Worm (Caenorhabditis elegans) whole organism, young adult: Measurements from ENCODE around the gene K10C2.8.

Source experiments
- B0035.1 ChIP-seq: sonication (generic microtip); optimal IDR thresholded peaks from 2 replicates; lab custom pipeline; 2016; ENCODE audit warnings: missing genetic modification characterization, mild to moderate bottlenecking, missing compliant biosample characterization, missing genotype, missing genetic modification reagents
- B0261.1 ChIP-seq: sonication (generic microtip); optimal IDR thresholded peaks from 2 replicates; lab custom pipeline; 2016; ENCODE audit warnings: mild to moderate bottlenecking, missing genetic modification characterization, moderate library complexity, missing compliant biosample characterization
- B0336.3 ChIP-seq: fragments of 200-800 bp; sonication (Bioruptor generic); IDR thresholded peaks from 2 replicates; pipeline ENCODE4 v1.3.6; 2022; ENCODE audit warnings: missing genetic modification characterization, missing compliant biosample characterization
- F33H1.4 ChIP-seq: fragments of 200-800 bp; sonication (Bioruptor generic); IDR thresholded peaks from 2 replicates; pipeline ENCODE4 v1.3.6; 2022; ENCODE audit warnings: missing genetic modification reagents, missing genetic modification characterization, missing compliant biosample characterization
- F37B4.10 ChIP-seq: fragments of 200-800 bp; sonication (Bioruptor generic); IDR thresholded peaks from 2 replicates; pipeline ENCODE4 v1.3.6; 2022; ENCODE audit warnings: missing genetic modification characterization, missing compliant biosample characterization
- F49E8.2 ChIP-seq: sonication (generic microtip); optimal IDR thresholded peaks from 3 replicates; lab custom pipeline; 2017; ENCODE audit warnings: missing genetic modification characterization, mild to moderate bottlenecking, missing compliant biosample characterization, antibody characterized with exemption, moderate library complexity; ENCODE audit not compliant: insufficient read depth
- F52B5.7 ChIP-seq: sonication (generic microtip); optimal IDR thresholded peaks from 2 replicates; lab custom pipeline; 2016; ENCODE audit warnings: mild to moderate bottlenecking, missing genetic modification characterization, missing compliant biosample characterization
- K11D2.4 ChIP-seq: fragments of 200-800 bp; sonication (Bioruptor generic); IDR thresholded peaks from 2 replicates; pipeline ENCODE4 v1.3.6; 2022; ENCODE audit warnings: missing genetic modification reagents, missing genetic modification characterization, missing compliant biosample characterization
- Y56A3A.18 ChIP-seq: fragments of 200-800 bp; sonication (Bioruptor generic); IDR thresholded peaks from 2 replicates; pipeline ENCODE4 v1.3.6; 2022; ENCODE audit warnings: missing genetic modification reagents, missing genetic modification characterization, missing compliant biosample characterization
- Y67H2A.10 ChIP-seq: fragments of 200-800 bp; sonication (Bioruptor generic); conservative IDR thresholded peaks from 2 replicates; pipeline ENCODE4 v1.3.6; 2022; ENCODE audit warnings: missing genetic modification reagents, missing genetic modification characterization, missing compliant biosample characterization
- Y79H2A.3 ChIP-seq: fragments of 200-800 bp; sonication (Bioruptor generic); conservative IDR thresholded peaks from 2 replicates; pipeline ENCODE4 v1.3.6; 2022; ENCODE audit warnings: missing genetic modification reagents, missing genetic modification characterization, missing compliant biosample characterization
- akir-1 ChIP-seq: fragments of 200-800 bp; sonication (Bioruptor generic); optimal IDR thresholded peaks from 2 replicates; lab custom pipeline; 2018; ENCODE audit warnings: mild to moderate bottlenecking, missing genetic modification characterization, moderate library complexity, missing compliant biosample characterization
- aptf-2 ChIP-seq: fragments of 200-800 bp; sonication (Bioruptor generic); conservative IDR thresholded peaks from 2 replicates; pipeline ENCODE4 v1.3.6; 2022; ENCODE audit warnings: missing genetic modification reagents, missing genetic modification characterization, missing compliant biosample characterization
- aptf-3 ChIP-seq: fragments of 200-800 bp; sonication (Bioruptor generic); IDR thresholded peaks from 2 replicates; pipeline ENCODE4 v1.3.6; 2022; ENCODE audit warnings: missing genetic modification characterization, missing compliant biosample characterization
- attf-6 ChIP-seq: fragments of 200-800 bp; sonication (Bioruptor generic); IDR thresholded peaks from 2 replicates; pipeline ENCODE4 v1.3.6; 2022; ENCODE audit warnings: missing genetic modification reagents, missing genetic modification characterization, missing compliant biosample characterization
- bed-2 ChIP-seq: fragments of 200-800 bp; sonication (Bioruptor generic); IDR thresholded peaks from 2 replicates; pipeline ENCODE4 v1.3.6; 2022; ENCODE audit warnings: missing genetic modification reagents, missing genetic modification characterization, missing compliant biosample characterization
- ccch-3 ChIP-seq: fragments of 200-800 bp; sonication (Bioruptor generic); optimal IDR thresholded peaks from 2 replicates; lab custom pipeline; 2018; ENCODE audit warnings: mild to moderate bottlenecking, missing genetic modification characterization, missing compliant biosample characterization
- cebp-1 ChIP-seq, 2 experiments: fragments of 200-800 bp in 1 of 2; sonication (Bioruptor generic) in 1 of 2; sonication (generic microtip) in 1 of 2; IDR thresholded peaks in 1 of 2; optimal IDR thresholded peaks in 1 of 2; 2 replicates each; pipeline versions ENCODE4 v1.3.6 to Lab custom; 2017 to 2022; ENCODE audit warnings: missing compliant biosample characterization in 2 of 2, missing genetic modification characterization in 2 of 2, mild to moderate bottlenecking in 1 of 2, missing genetic modification reagents in 1 of 2, moderate library complexity in 1 of 2
- ceh-91 ChIP-seq: fragments of 200-800 bp; sonication (Bioruptor generic); IDR thresholded peaks from 2 replicates; pipeline ENCODE4 v1.3.6; 2022; ENCODE audit warnings: missing genetic modification reagents, missing genetic modification characterization, missing compliant biosample characterization
- dox-1 ChIP-seq: fragments of 200-800 bp; sonication (Bioruptor generic); IDR thresholded peaks from 2 replicates; pipeline ENCODE4 v1.3.6; 2022; ENCODE audit warnings: missing genetic modification reagents, missing genetic modification characterization, missing compliant biosample characterization
- dpl-1 ChIP-seq: fragments of 150-350 bp; optimal IDR thresholded peaks from 2 replicates; lab custom pipeline; 2014; ENCODE audit warnings: missing biosample characterization, missing genetic modification reagents, missing genetic modification characterization
- him-1 ChIP-seq: sonication (generic microtip); optimal IDR thresholded peaks from 2 replicates; lab custom pipeline; 2016; ENCODE audit warnings: missing genotype, missing genetic modification reagents, missing genetic modification characterization, missing compliant biosample characterization
- hlh-26 ChIP-seq: fragments of 200-800 bp; sonication (Bioruptor generic); conservative IDR thresholded peaks from 2 replicates; pipeline ENCODE4 v1.3.6; 2022; ENCODE audit warnings: missing genetic modification reagents, missing genetic modification characterization, missing compliant biosample characterization
- hmg-20 ChIP-seq: fragments of 200-800 bp; sonication (Bioruptor generic); IDR thresholded peaks from 2 replicates; pipeline ENCODE4 v1.3.6; 2022; ENCODE audit warnings: missing genetic modification reagents, missing genetic modification characterization, missing compliant biosample characterization
- lag-1 ChIP-seq: fragments of 200-800 bp; sonication (Bioruptor generic); IDR thresholded peaks from 2 replicates; pipeline ENCODE4 v1.3.6; 2022; ENCODE audit warnings: missing genetic modification reagents, missing genetic modification characterization, missing compliant biosample characterization
- lir-1 ChIP-seq: fragments of 200-800 bp; sonication (Bioruptor generic); conservative IDR thresholded peaks from 2 replicates; pipeline ENCODE4 v1.3.6; 2022; ENCODE audit warnings: missing genetic modification reagents, missing genetic modification characterization, missing compliant biosample characterization
- mxl-1 ChIP-seq: sonication (generic microtip); optimal IDR thresholded peaks from 2 replicates; lab custom pipeline; 2016; ENCODE audit warnings: missing genetic modification characterization, missing compliant biosample characterization
- nfya-1 ChIP-seq: sonication (generic microtip); optimal IDR thresholded peaks from 2 replicates; lab custom pipeline; 2017; ENCODE audit warnings: antibody characterized with exemption, missing compliant biosample characterization, missing genetic modification characterization, borderline replicate concordance; ENCODE audit not compliant: insufficient read depth
- nhr-27 ChIP-seq: fragments of 200-800 bp; sonication (Bioruptor generic); optimal IDR thresholded peaks from 2 replicates; lab custom pipeline; 2018; ENCODE audit warnings: mild to moderate bottlenecking, missing genetic modification characterization, moderate library complexity, missing compliant biosample characterization
- rcor-1 ChIP-seq: fragments of 200-800 bp; sonication (Bioruptor generic); IDR thresholded peaks from 2 replicates; pipeline ENCODE4 v1.3.6; 2022; ENCODE audit warnings: missing genetic modification reagents, missing genetic modification characterization, missing compliant biosample characterization
- snpc-1.1 ChIP-seq: sonication (generic microtip); optimal IDR thresholded peaks from 2 replicates; lab custom pipeline; 2017; ENCODE audit warnings: missing genetic modification characterization, mild to moderate bottlenecking, missing compliant biosample characterization, antibody characterized with exemption, moderate library complexity, missing genotype, missing genetic modification reagents; ENCODE audit not compliant: insufficient read depth
- snpc-1.3 ChIP-seq: sonication (generic microtip); optimal IDR thresholded peaks from 2 replicates; lab custom pipeline; 2017; ENCODE audit warnings: missing genetic modification characterization, mild to moderate bottlenecking, missing compliant biosample characterization, antibody characterized with exemption, moderate library complexity, missing genotype, missing genetic modification reagents; ENCODE audit not compliant: insufficient read depth
- somi-1 ChIP-seq: fragments of 200-800 bp; sonication (Bioruptor generic); optimal IDR thresholded peaks from 2 replicates; lab custom pipeline; 2018; ENCODE audit warnings: mild to moderate bottlenecking, missing genetic modification characterization, missing compliant biosample characterization
- sptf-2 ChIP-seq: fragments of 200-800 bp; sonication (Bioruptor generic); optimal IDR thresholded peaks from 2 replicates; lab custom pipeline; 2018; ENCODE audit warnings: mild to moderate bottlenecking, missing genetic modification characterization, missing compliant biosample characterization
- tlf-1 ChIP-seq: fragments of 200-800 bp; sonication (Bioruptor generic); optimal IDR thresholded peaks from 2 replicates; lab custom pipeline; 2018; ENCODE audit warnings: mild to moderate bottlenecking, missing genetic modification characterization, missing compliant biosample characterization
- zfh-2 ChIP-seq: fragments of 200-800 bp; sonication (Bioruptor generic); conservative IDR thresholded peaks from 2 replicates; pipeline ENCODE4 v1.3.6; 2022; ENCODE audit warnings: missing genetic modification reagents, missing genetic modification characterization, missing compliant biosample characterization
- ztf-3 ChIP-seq: fragments of 200-800 bp; sonication (Bioruptor generic); optimal IDR thresholded peaks from 2 replicates; lab custom pipeline; 2018; ENCODE audit warnings: mild to moderate bottlenecking, missing genetic modification characterization, missing compliant biosample characterization

The K10C2.8 gene

ce11 chrX:6413583-6413982 is 23.9 kb downstream of the K10C2.8 start:
- TF ChIP-seq nfya-1 (tag; lab: Kevin White, UChicago) (no peak), Y67H2A.10 (GFP tag; lab: Robert Waterston, UW) (no peak), B0035.1 (tag; lab: Kevin White, UChicago) (no peak), him-1 (no peak), hmg-20 (GFP tag; lab: Robert Waterston, UW) (no peak), Y56A3A.18 (no peak), aptf-2 (GFP tag; lab: Robert Waterston, UW) (no peak), ceh-91 (GFP tag; lab: Robert Waterston, UW) (no peak), attf-6 (GFP tag; lab: Robert Waterston, UW) (no peak), mxl-1 (tag; lab: Kevin White, UChicago) (no peak)

DNA sequence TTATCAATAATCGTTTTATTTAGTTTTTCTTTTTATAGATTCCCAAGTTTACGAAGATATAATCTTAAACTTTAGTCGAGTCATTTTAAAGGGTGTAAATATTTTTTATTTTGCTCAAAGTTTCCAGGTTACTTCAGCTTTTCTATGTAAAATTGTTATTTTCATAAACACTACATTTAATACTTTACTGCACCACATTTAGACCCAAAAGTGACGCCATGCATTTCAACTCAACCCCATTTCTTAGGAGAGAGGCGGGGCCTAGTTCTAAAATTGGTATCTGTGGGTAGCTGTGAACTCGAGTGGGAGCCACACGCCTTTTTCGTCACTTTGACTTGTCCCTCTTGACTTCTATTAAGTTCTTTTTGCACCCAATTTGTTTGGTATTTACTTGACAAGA is 24.9 kb downstream of the K10C2.8 start, which contains the start of gene T22E5.1:
T22E5.1 (plus strand) TSS at position 301 of the 400 bp plus-strand sequence.
- TF ChIP-seq snpc-1.1 (tag; lab: Kevin White, UChicago) (no peak), aptf-2 (GFP tag; lab: Robert Waterston, UW) (no peak), F33H1.4 (no peak), ztf-3 (GFP tag; lab: Kevin White, UChicago) (no peak), F49E8.2 (no peak), aptf-3 (GFP tag; lab: Robert Waterston, UW) (no peak), B0261.1 (tag; lab: Kevin White, UChicago) (no peak), K11D2.4 (GFP tag; lab: Robert Waterston, UW) (no peak), bed-2 (GFP tag; lab: Robert Waterston, UW) (no peak), B0336.3 (GFP tag; lab: Robert Waterston, UW) (no peak), Y56A3A.18 (no peak), dpl-1 (GFP tag; lab: Kevin White, UChicago) (no peak), cebp-1 (GFP tag; IDR thresholded peaks at IDR 0.05; lab: Robert Waterston, UW) (no peak), cebp-1 (tag; optimal IDR thresholded peaks at IDR 0.05; lab: Kevin White, UChicago) (no peak), lir-1 (GFP tag; lab: Robert Waterston, UW) (no peak), F37B4.10 (no peak), ccch-3 (no peak), nfya-1 (tag; lab: Kevin White, UChicago) (no peak), lag-1 (GFP tag; lab: Robert Waterston, UW) (no peak)

DNA sequence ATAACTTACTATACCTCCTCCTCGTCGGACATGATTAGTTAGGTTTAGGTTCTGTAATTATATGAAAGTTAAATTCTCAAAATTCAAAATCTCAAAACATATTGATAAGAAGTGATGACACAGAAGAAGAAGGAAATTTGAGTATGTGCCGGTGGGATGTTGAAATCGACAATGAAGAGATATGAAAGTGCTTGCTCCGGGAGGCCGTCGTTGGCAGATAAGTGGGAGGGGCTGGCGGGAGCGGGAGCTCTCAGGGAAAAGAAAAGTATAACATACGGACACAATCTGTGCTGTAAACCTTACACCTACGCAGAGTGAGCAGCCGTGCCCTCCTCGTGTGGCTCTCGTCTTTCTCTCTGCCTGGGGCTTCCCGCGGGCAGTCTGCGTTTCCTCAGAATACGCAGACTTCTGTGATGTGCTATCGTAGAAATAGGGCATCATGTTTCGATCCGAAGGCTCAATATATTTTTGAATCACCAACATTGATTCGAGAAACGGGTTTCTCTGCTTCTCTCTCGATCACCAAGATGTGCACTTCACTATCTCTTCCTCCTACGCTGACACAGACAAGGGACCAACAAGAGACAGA is 27.2 kb downstream of the K10C2.8 start, which contains the start of gene mup-2:
mup-2 (minus strand) TSS at position 51 of the 589 bp plus-strand sequence.
- TF ChIP-seq sptf-2: no peak
- no peak for TF ChIP-seq mxl-1 (tag; lab: Kevin White, UChicago)
- TF ChIP-seq snpc-1.3: no peak
- TF ChIP-seq zfh-2 (GFP tag; lab: Robert Waterston, UW): peak; percentile 88
- no peak for TF ChIP-seq tlf-1
- TF ChIP-seq hlh-26 (GFP tag; lab: Robert Waterston, UW): no peak
- TF ChIP-seq akir-1 (GFP tag; lab: Kevin White, UChicago): no peak
- TF ChIP-seq nhr-27 (tag; lab: Kevin White, UChicago): no peak
- TF ChIP-seq rcor-1 (GFP tag; lab: Robert Waterston, UW): 0 out of 2 replicates have a peak, but pooled peaks have one; percentile 13
- TF ChIP-seq dox-1 (GFP tag; lab: Robert Waterston, UW): no peak
- no peak for TF ChIP-seq Y79H2A.3 (GFP tag; lab: Robert Waterston, UW)
- no peak for TF ChIP-seq ztf-3 (GFP tag; lab: Kevin White, UChicago)
- no peak for TF ChIP-seq F52B5.7 (tag; lab: Kevin White, UChicago)
- peak; percentile 40 for TF ChIP-seq somi-1 (GFP tag; lab: Kevin White, UChicago)
